Worm (Caenorhabditis elegans) whole organism, young adult: ENCODE data around the gene tbcc-1.

ENCODE experiments used
- D2030.7 ChIP-seq: fragments of 200-800 bp; sonication (Bioruptor generic); IDR thresholded peaks from 2 replicates; pipeline ENCODE4 v1.3.6; 2022; ENCODE audit warnings: missing genetic modification reagents, missing genetic modification characterization, missing compliant biosample characterization
- cebp-1 ChIP-seq, 2 experiments: fragments of 200-800 bp in 1 of 2; sonication (Bioruptor generic) in 1 of 2; sonication (generic microtip) in 1 of 2; IDR thresholded peaks in 1 of 2; optimal IDR thresholded peaks in 1 of 2; 2 replicates each; pipeline versions ENCODE4 v1.3.6 to Lab custom; 2017 to 2022; ENCODE audit warnings: missing compliant biosample characterization in 2 of 2, missing genetic modification characterization in 2 of 2, mild to moderate bottlenecking in 1 of 2, missing genetic modification reagents in 1 of 2, moderate library complexity in 1 of 2
- egl-44 ChIP-seq: fragments of 200-800 bp; sonication (Bioruptor generic); IDR thresholded peaks from 2 replicates; pipeline ENCODE4 v1.3.6; 2022; ENCODE audit warnings: missing genetic modification reagents, missing genetic modification characterization, missing compliant biosample characterization
- let-526 ChIP-seq: fragments of 200-800 bp; sonication (Bioruptor generic); IDR thresholded peaks from 2 replicates; pipeline ENCODE4 v1.3.6; 2022; ENCODE audit warnings: missing genetic modification reagents, missing genetic modification characterization, missing compliant biosample characterization
- lin-35 ChIP-seq, 3 experiments: fragments of 150-350 bp in 2 of 3; sonication (generic microtip) in 1 of 3; optimal IDR thresholded peaks; 2 replicates each; lab custom pipeline; 2014 to 2018; ENCODE audit warnings: missing biosample characterization in 3 of 3, missing genetic modification characterization in 3 of 3, missing genetic modification reagents in 3 of 3
- snpc-4 ChIP-seq, 5 experiments: fragments of 150-350 bp in 1 of 5; sonication (generic microtip) in 4 of 5; optimal IDR thresholded peaks; 2 replicates each; lab custom pipeline; 2014 to 2018; ENCODE audit warnings: missing genetic modification characterization in 5 of 5, missing biosample characterization in 3 of 5, antibody characterized with exemption in 2 of 5, mild to moderate bottlenecking in 2 of 5, missing compliant biosample characterization in 2 of 5, missing genotype in 2 of 5, moderate library complexity in 2 of 5, missing genetic modification reagents in 1 of 5
- tlf-1 ChIP-seq: fragments of 200-800 bp; sonication (Bioruptor generic); optimal IDR thresholded peaks from 2 replicates; lab custom pipeline; 2018; ENCODE audit warnings: mild to moderate bottlenecking, missing genetic modification characterization, missing compliant biosample characterization
- unc-130 ChIP-seq: sonication (generic microtip); optimal IDR thresholded peaks from 2 replicates; lab custom pipeline; 2016; ENCODE audit warnings: missing genetic modification reagents, missing genetic modification characterization, missing compliant biosample characterization

DNA sequence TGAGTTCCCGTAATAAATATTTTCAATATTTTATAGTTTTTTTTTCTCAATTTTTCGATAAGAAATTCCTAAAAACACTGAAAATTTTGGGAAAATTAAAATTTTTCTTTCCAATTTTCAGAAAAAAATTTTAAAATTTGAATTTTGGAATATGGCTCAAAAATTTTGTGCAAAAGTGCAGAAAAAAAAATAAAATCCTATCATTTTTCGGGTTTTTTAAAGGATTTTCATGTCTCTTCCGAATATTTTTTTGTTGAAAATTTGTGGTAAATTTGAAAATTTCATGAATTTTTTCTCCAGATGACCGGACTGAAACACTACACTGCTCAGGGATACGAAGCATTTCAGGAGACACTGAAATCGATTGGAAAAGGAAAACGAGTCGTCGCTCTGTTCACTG lies 46.1 kb downstream of the tbcc-1 start, which contains the start of gene txdc-17:
- TF ChIP-seq lin-35 (GFP tag; optimal IDR thresholded peaks at IDR 0.05; lab: Kevin White, UChicago) (no peak), cebp-1 (GFP tag; IDR thresholded peaks at IDR 0.05; lab: Robert Waterston, UW) (no peak), cebp-1 (tag; optimal IDR thresholded peaks at IDR 0.05; lab: Kevin White, UChicago) (no peak), tlf-1 (GFP tag; lab: Kevin White, UChicago) (no peak), unc-130 (GFP tag; lab: Kevin White, UChicago) (no peak), snpc-4 (GFP tag; optimal IDR thresholded peaks at IDR 0.05; lab: Kevin White, UChicago) (no peak), snpc-4 (tag; optimal IDR thresholded peaks at IDR 0.05; lab: Kevin White, UChicago) (no peak), let-526 (GFP tag; lab: Robert Waterston, UW) (no peak), egl-44 (no peak), D2030.7 (GFP tag; lab: Robert Waterston, UW) (no peak)
